Fruit fly (Drosophila melanogaster) whole organism: Measurements from ENCODE around the gene CG8539.

Experiments used
- EcR ChIP-seq, 2 experiments: fragments of >200 bp; optimal IDR thresholded peaks; 2 replicates each; lab custom pipeline; 2017; ENCODE audit warnings: missing biosample characterization in 2 of 2, missing genetic modification characterization in 2 of 2, missing genetic modification reagents in 2 of 2
- usp ChIP-seq: fragments of >200 bp; optimal IDR thresholded peaks from 2 replicates; lab custom pipeline; 2017; ENCODE audit warnings: missing biosample characterization, missing genetic modification characterization, mixed read lengths

DNA sequence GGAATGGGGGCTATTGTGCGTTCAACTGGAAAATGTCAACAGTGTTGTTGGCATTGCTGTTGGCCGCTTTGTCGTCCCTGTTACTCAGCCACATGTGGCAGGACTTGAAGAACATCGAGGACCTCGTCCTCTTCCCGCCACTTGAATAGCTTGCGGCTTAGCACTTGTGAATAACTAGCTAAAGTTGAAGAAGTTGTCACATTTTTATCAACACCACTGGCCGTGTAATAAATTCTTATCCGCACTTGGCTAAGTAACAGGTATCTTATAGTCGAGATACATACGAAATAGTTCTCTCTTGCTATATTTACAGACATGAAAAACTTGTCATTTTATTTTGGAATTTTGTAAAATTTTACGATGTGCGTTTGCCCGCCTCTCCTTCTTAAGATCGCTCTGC lies 23.4 kb downstream of the CG8539 start, which contains the start of gene CG43292:
- no peak for TF ChIP-seq usp
- no peak for TF ChIP-seq EcR (GFP tag; optimal IDR thresholded peaks at IDR 0.05; lab: Kevin White, UChicago)
